Worm (Caenorhabditis elegans): ENCODE results near the gene mat-3.
A peak's percentile ranks its signal among the peaks of the same experiment; 100 is the strongest.

- TF ChIP-seq zag-1 (tag; optimal IDR thresholded peaks at IDR 0.05) (no peak), ceh-82 (tag; optimal IDR thresholded peaks at IDR 0.05) (no peak), madf-9 (GFP tag; conservative IDR thresholded peaks at IDR 0.05) (no peak), nhr-77 (tag; optimal IDR thresholded peaks at IDR 0.05) (peak; percentile 24), lin-39 (tag; optimal IDR thresholded peaks at IDR 0.05) (no peak)
Observed at ce11 chrIII:432988-433387, 42.3 kb upstream of the mat-3 start.
